Fruit fly (Drosophila melanogaster) whole organism, prepupa: ENCODE results near the gene CG15035.

Source experiments
- CG16779 ChIP-seq: fragments of 200-800 bp; sonication (Bioruptor generic); optimal IDR thresholded peaks from 3 replicates; lab custom pipeline; 2017; ENCODE audit warnings: missing biosample characterization, mild to moderate bottlenecking, missing genetic modification characterization
- Eip93F ChIP-seq: fragments of 200-800 bp; sonication (Bioruptor generic); optimal IDR thresholded peaks from 2 replicates; lab custom pipeline; 2016; ENCODE audit warnings: missing biosample characterization, mild to moderate bottlenecking, missing genetic modification characterization
- Hr4 ChIP-seq: fragments of 200-800 bp; sonication (Bioruptor generic); optimal IDR thresholded peaks from 3 replicates; lab custom pipeline; 2016; ENCODE audit warnings: missing biosample characterization, missing genetic modification characterization

dm6 chrX:7445023-7445422 lies 42.0 kb upstream of the CG15035 start:
- TF ChIP-seq CG16779 (tag; lab: Kevin White, UChicago) (no peak), Eip93F (GFP tag; lab: Kevin White, UChicago) (no peak), Hr4 (GFP tag; lab: Kevin White, UChicago) (no peak)
